Fruit fly (Drosophila melanogaster): ENCODE measurements around the gene CG43373.

CG43373 gene

dm6 chr3L:16587994-16588622 is 44.9 kb upstream of the CG43373 start (continued):
- no peak for TF ChIP-seq CG12219 (GFP tag; optimal IDR thresholded peaks at IDR 0.05)
- peak; percentile 36 for TF ChIP-seq CG7556 (GFP tag; optimal IDR thresholded peaks at IDR 0.05)
- peak; percentile 98 for TF ChIP-seq sr (GFP tag; IDR thresholded peaks at IDR 0.05)
- TF ChIP-seq dysf (GFP tag; IDR thresholded peaks at IDR 0.05), result peak; percentile 62; the same call in 1 of the 3 replicates
- no peak for TF ChIP-seq Blimp-1 (GFP tag; optimal IDR thresholded peaks at IDR 0.05)
- no peak for TF ChIP-seq Jarid2 (GFP tag; optimal IDR thresholded peaks at IDR 0.05)
- TF ChIP-seq vfl (GFP tag; optimal IDR thresholded peaks at IDR 0.05), result peak; percentile 19
- TF ChIP-seq gcm (GFP tag; optimal IDR thresholded peaks at IDR 0.05), result peak; percentile 1
- no peak for TF ChIP-seq Atf-2 (GFP tag; optimal IDR thresholded peaks at IDR 0.05)
- no peak for TF ChIP-seq Dfd (GFP tag; optimal IDR thresholded peaks at IDR 0.05)
- TF ChIP-seq CG15073 (GFP tag; optimal IDR thresholded peaks at IDR 0.05), result no peak
- peak; percentile 78 for TF ChIP-seq hkb (optimal IDR thresholded peaks at IDR 0.05)
- TF ChIP-seq hkb (GFP tag; IDR thresholded peaks at IDR 0.05), result peak; percentile 51
- peak; percentile 60 for TF ChIP-seq CG16863 (GFP tag; optimal IDR thresholded peaks at IDR 0.05)
- TF ChIP-seq D (optimal IDR thresholded peaks at IDR 0.05), result peak; percentile 98
- peak; percentile 16 for TF ChIP-seq D (GFP tag; optimal IDR thresholded peaks at IDR 0.05)
- TF ChIP-seq CG4854 (GFP tag; optimal IDR thresholded peaks at IDR 0.05), result peak; percentile 10
- TF ChIP-seq eve (GFP tag; optimal IDR thresholded peaks at IDR 0.05), result no peak
- peak; percentile 34 for TF ChIP-seq CG6683 (GFP tag; optimal IDR thresholded peaks at IDR 0.05)
- TF ChIP-seq CG34422 (GFP tag; IDR thresholded peaks at IDR 0.05), result peak; percentile 77
- peak; percentile 53 for TF ChIP-seq CG18476 (GFP tag; optimal IDR thresholded peaks at IDR 0.05)
- no peak for TF ChIP-seq Spps (tag; optimal IDR thresholded peaks at IDR 0.05)
- TF ChIP-seq Optix (GFP tag; IDR thresholded peaks at IDR 0.05), result no peak
- peak; percentile 52 for TF ChIP-seq Dref (GFP tag; IDR thresholded peaks at IDR 0.05)
- TF ChIP-seq her (GFP tag; optimal IDR thresholded peaks at IDR 0.05), result no peak
- no peak for TF ChIP-seq Hmx (GFP tag; optimal IDR thresholded peaks at IDR 0.05)
- TF ChIP-seq HmgD (GFP tag; optimal IDR thresholded peaks at IDR 0.05), result peak; percentile 89
- no peak for TF ChIP-seq Rx (GFP tag; IDR thresholded peaks at IDR 0.05)
- TF ChIP-seq CG13424 (tag; optimal IDR thresholded peaks at IDR 0.05), result peak; percentile 60
- no peak for TF ChIP-seq Sox102F (GFP tag; optimal IDR thresholded peaks at IDR 0.05)
- TF ChIP-seq CG7963 (GFP tag; IDR thresholded peaks at IDR 0.05; ENCODE audit: partially characterized antibody), result peak; percentile 79; the same call in 2 of the 3 replicates
- TF ChIP-seq CG17829 (tag; optimal IDR thresholded peaks at IDR 0.05), result peak; percentile 61
- no peak for TF ChIP-seq salm (tag; optimal IDR thresholded peaks at IDR 0.05)
- no peak for TF ChIP-seq CG31365 (tag; optimal IDR thresholded peaks at IDR 0.05)
- no peak for TF ChIP-seq CG7987 (GFP tag; optimal IDR thresholded peaks at IDR 0.05)
- TF ChIP-seq bigmax (GFP tag; optimal IDR thresholded peaks at IDR 0.05), result no peak
- TF ChIP-seq CG10565 (GFP tag; optimal IDR thresholded peaks at IDR 0.05), result no peak
- TF ChIP-seq Fer3 (tag; optimal IDR thresholded peaks at IDR 0.05), result peak; percentile 62
- no peak for TF ChIP-seq CG11093 (GFP tag; IDR thresholded peaks at IDR 0.05)
- TF ChIP-seq CG9876 (GFP tag; optimal IDR thresholded peaks at IDR 0.05), result peak; percentile 32
- peak; percentile 42 for TF ChIP-seq wor (GFP tag; IDR thresholded peaks at IDR 0.05)
- peak; percentile 20 for TF ChIP-seq CG7271 (tag; optimal IDR thresholded peaks at IDR 0.05)
- no peak for TF ChIP-seq CG15269 (tag; optimal IDR thresholded peaks at IDR 0.05)
- TF ChIP-seq NFAT (GFP tag; IDR thresholded peaks at IDR 0.05), result peak; percentile 75
- TF ChIP-seq dati (GFP tag; IDR thresholded peaks at IDR 0.05), result no peak
- peak; percentile 26 for TF ChIP-seq CG8089 (GFP tag; optimal IDR thresholded peaks at IDR 0.05)
- TF ChIP-seq CG10274 (GFP tag; optimal IDR thresholded peaks at IDR 0.05), result no peak
- TF ChIP-seq sob (GFP tag; IDR thresholded peaks at IDR 0.05), result peak; percentile 64; the same call in 1 of the 2 replicates
- no peak for TF ChIP-seq ken (GFP tag; IDR thresholded peaks at IDR 0.05)
- TF ChIP-seq CG15479 (GFP tag; optimal IDR thresholded peaks at IDR 0.05), result no peak
- TF ChIP-seq unc-4 (GFP tag; IDR thresholded peaks at IDR 0.05; ENCODE audit: partially characterized antibody), result peak; percentile 95
